Fruit fly (Drosophila melanogaster) S2 (cell line): ENCODE data around the gene JMJD5.

Experiments used
- CG8478 ChIP-seq: fragments of >200 bp; optimal IDR thresholded peaks from 2 replicates; lab custom pipeline; 2018
- CTCF ChIP-seq, 2 experiments: fragments of >200 bp; optimal IDR thresholded peaks; 2 replicates each; lab custom pipeline; 2018

- no peak for TF ChIP-seq CG8478
- no peak for TF ChIP-seq CTCF (optimal IDR thresholded peaks at IDR 0.05; lab: Kevin White, UChicago)
These were observed 31.0 kb downstream of the JMJD5 start for dm6 chr3L:810038-810644.
